Worm (Caenorhabditis elegans): ENCODE data around the gene rad-54.B.

Gene rad-54.B

DNA sequence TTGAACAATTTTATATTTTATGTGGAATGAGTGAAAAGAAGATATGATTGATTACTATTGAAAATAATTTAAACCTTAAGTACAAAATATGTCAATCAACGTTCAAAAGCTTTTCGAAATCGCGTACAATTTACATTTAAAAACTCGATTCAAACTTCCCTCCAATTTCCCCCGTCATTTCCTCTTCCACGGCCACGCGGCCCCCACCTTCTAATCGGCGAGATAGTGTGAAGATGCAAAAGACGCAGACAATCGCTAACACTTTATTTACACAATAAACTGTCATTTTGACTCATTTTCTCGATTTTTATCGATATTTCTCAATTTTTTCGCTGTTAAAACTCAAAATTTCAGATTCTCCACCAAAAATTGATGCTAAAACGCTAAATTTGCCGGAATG lies 45.6 kb downstream of the rad-54.B start, which contains the start of gene rom-4 (continued):
- TF ChIP-seq Y67H2A.10 (GFP tag; conservative IDR thresholded peaks at IDR 0.05) (0 out of 2 replicates have a peak, but pooled peaks have one; percentile 26), ets-4 (GFP tag; optimal IDR thresholded peaks at IDR 0.05) (no peak), dpl-1 (GFP tag; optimal IDR thresholded peaks at IDR 0.05) (peak; percentile 68), cebp-2 (GFP tag; IDR thresholded peaks at IDR 0.05) (no peak), cebp-1 (GFP tag; IDR thresholded peaks at IDR 0.05) (no peak), cebp-1 (tag; optimal IDR thresholded peaks at IDR 0.05) (no peak), tlf-1 (GFP tag; optimal IDR thresholded peaks at IDR 0.05) (no peak), akir-1 (GFP tag; optimal IDR thresholded peaks at IDR 0.05) (no peak), lin-35 (GFP tag; optimal IDR thresholded peaks at IDR 0.05) (peak in 1 of 3 experiments; percentile 76), rec-8 (tag; optimal IDR thresholded peaks at IDR 0.05) (peak in 1 of 2 experiments; percentile 13), pbrm-1 (GFP tag; IDR thresholded peaks at IDR 0.05) (no peak), ztf-28 (GFP tag; IDR thresholded peaks at IDR 0.05) (no peak), snpc-4 (GFP tag; optimal IDR thresholded peaks at IDR 0.05) (peak; percentile 88), snpc-4 (tag; optimal IDR thresholded peaks at IDR 0.05) (peak; percentile 8 to 95 (median 92)), ekl-4 (GFP tag; IDR thresholded peaks at IDR 0.05) (no peak), unc-130 (GFP tag; optimal IDR thresholded peaks at IDR 0.05) (peak; percentile 71), mes-4 (tag; optimal IDR thresholded peaks at IDR 0.05) (no peak), tbp1 (GFP tag; optimal IDR thresholded peaks at IDR 0.05) (peak; percentile 69), F39B2.1 (GFP tag; IDR thresholded peaks at IDR 0.05) (no peak), snpc-3.4 (tag; optimal IDR thresholded peaks at IDR 0.05) (peak; percentile 53), efl-1 (GFP tag; optimal IDR thresholded peaks at IDR 0.05) (peak; percentile 79), let-607 (tag; optimal IDR thresholded peaks at IDR 0.05) (peak in 1 of 2 experiments; percentile 13), egl-18 (GFP tag; IDR thresholded peaks at IDR 0.05) (no peak), egrh-3 (GFP tag; IDR thresholded peaks at IDR 0.05) (no peak), snpc-1.3 (tag; optimal IDR thresholded peaks at IDR 0.05; ENCODE audit: insufficient read depth) (peak; percentile 85)

DNA sequence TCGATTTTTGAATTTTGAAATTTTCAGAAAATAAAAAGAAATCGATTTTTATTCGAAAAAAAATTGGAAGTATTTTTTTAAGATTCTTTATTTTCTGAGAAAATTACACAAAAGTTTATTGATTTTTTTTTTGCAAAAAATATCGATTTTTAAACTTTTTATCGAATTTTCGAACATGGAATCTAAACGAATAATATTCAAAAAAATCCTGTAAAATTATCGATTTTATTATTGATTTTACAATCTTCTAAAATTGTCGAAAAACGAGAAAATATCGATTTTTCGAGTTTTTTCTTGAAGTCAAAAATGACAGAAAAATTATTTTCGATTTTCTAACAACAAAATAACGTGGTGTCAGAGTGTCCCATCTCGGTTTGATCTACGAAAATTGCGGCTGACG lies 55.9 kb downstream of the rad-54.B start:
- TF ChIP-seq zim-3 (tag; optimal IDR thresholded peaks at IDR 0.05) (no peak), Y95B8A.8 (GFP tag; IDR thresholded peaks at IDR 0.05) (no peak), lag-1 (GFP tag; IDR thresholded peaks at IDR 0.05) (no peak)

DNA sequence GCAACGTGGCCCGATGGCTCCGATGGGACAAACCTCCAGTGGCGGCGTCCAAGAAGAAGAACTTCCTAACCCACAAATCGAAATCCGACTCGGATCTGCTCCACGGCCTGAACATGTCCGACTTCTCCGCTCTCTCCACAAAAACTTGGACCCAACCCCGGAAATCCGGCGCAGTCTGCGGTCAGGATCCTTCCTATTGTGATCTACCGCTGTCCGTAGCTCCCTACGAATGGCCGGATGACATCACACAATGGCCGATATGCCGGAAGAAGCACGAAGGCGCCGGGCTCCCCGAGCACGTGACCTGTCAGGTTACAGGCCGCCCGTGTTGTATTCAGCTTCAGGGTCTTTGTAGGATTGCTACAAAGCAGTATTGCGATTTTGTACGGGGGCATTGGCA lies 60.4 kb downstream of the rad-54.B start:
- TF ChIP-seq zfh-2 (GFP tag; conservative IDR thresholded peaks at IDR 0.05) (peak; percentile 81), egrh-3 (GFP tag; IDR thresholded peaks at IDR 0.05) (0 out of 2 replicates have a peak, but pooled peaks have one; percentile 15), nhr-80 (tag; optimal IDR thresholded peaks at IDR 0.05) (no peak), mes-4 (tag; optimal IDR thresholded peaks at IDR 0.05) (no peak), unc-62 (GFP tag; optimal IDR thresholded peaks at IDR 0.05) (no peak), B0019.2 (GFP tag; conservative IDR thresholded peaks at IDR 0.05) (no peak)
